Worm (Caenorhabditis elegans) whole organism, L3 larva: ENCODE data around the gene aip-1.

Experiments
- aly-2 ChIP-seq: fragments of 150-350 bp; optimal IDR thresholded peaks from 2 replicates; lab custom pipeline; 2014; ENCODE audit warnings: missing biosample characterization, missing genetic modification characterization
- elt-1 ChIP-seq: fragments of 150-350 bp; optimal IDR thresholded peaks from 2 replicates; lab custom pipeline; 2014; ENCODE audit warnings: missing biosample characterization, missing genetic modification characterization
- elt-3 ChIP-seq, 3 experiments: fragments of 150-350 bp in 1 of 3; sonication (generic microtip) in 2 of 3; optimal IDR thresholded peaks; 2 replicates in 2 of 3; 4 replicates in 1 of 3; lab custom pipeline; 2014 to 2017; ENCODE audit warnings: missing biosample characterization in 3 of 3, missing genetic modification characterization in 3 of 3
- lin-39 ChIP-seq: fragments of 150-350 bp; optimal IDR thresholded peaks from 2 replicates; lab custom pipeline; 2018; ENCODE audit warnings: missing biosample characterization, missing genetic modification reagents, missing genetic modification characterization
- nhr-237 ChIP-seq: fragments of 150-350 bp; optimal IDR thresholded peaks from 2 replicates; lab custom pipeline; 2014; ENCODE audit warnings: missing biosample characterization, missing genetic modification characterization
- nhr-43 ChIP-seq: sonication (generic microtip); optimal IDR thresholded peaks from 2 replicates; lab custom pipeline; 2016; ENCODE audit warnings: mild to moderate bottlenecking, missing genetic modification characterization, missing compliant biosample characterization; ENCODE audit not compliant: poor library complexity, severe bottlenecking
- nhr-76 ChIP-seq: fragments of 150-350 bp; sonication (generic microtip); optimal IDR thresholded peaks from 5 replicates; lab custom pipeline; 2014; ENCODE audit warnings: missing biosample characterization, missing genetic modification characterization
- pha-4 ChIP-seq: fragments of 150-350 bp; optimal IDR thresholded peaks from 2 replicates; lab custom pipeline; 2014; ENCODE audit warnings: missing biosample characterization, missing genetic modification reagents, missing genetic modification characterization
- pqm-1 ChIP-seq: fragments of 150-350 bp; optimal IDR thresholded peaks from 2 replicates; lab custom pipeline; 2017; ENCODE audit warnings: missing biosample characterization, missing genetic modification characterization, inconsistent platforms
- skn-1 ChIP-seq: fragments of 150-350 bp; optimal IDR thresholded peaks from 2 replicates; lab custom pipeline; 2014; ENCODE audit warnings: missing biosample characterization, missing genetic modification characterization
- snpc-4 ChIP-seq: fragments of 150-350 bp; optimal IDR thresholded peaks from 2 replicates; lab custom pipeline; 2014; ENCODE audit warnings: missing biosample characterization, missing genetic modification characterization
- tbx-2 ChIP-seq: sonication (generic microtip); optimal IDR thresholded peaks from 2 replicates; lab custom pipeline; 2016; ENCODE audit warnings: mild to moderate bottlenecking, missing genetic modification characterization, missing compliant biosample characterization

DNA sequence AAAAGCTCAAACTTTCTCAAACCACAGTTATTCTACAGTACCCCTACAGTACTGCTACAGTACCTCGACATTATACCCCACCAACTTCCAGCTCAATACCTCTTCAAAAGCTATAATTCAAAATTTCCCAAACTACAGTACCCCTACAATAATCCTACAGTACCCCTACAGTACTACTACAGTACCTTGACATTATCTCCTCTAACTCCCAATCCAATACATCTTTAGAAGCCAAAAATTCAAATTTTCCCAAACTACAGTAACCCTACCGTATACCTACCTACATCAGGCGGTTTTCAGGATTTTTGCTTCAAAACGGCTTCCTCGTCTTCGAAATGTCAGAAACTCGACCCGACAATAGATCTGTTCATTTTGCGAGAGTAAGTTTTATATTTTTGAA lies 45.4 kb downstream of the aip-1 start, which contains the start of gene F58D12.3:
- TF ChIP-seq snpc-4 (tag; lab: Kevin White, UChicago) (no peak), aly-2 (tag; lab: Kevin White, UChicago) (no peak), elt-1 (no peak), tbx-2 (no peak), nhr-76 (tag; lab: Kevin White, UChicago) (no peak), skn-1 (no peak), nhr-43 (no peak), elt-3 (tag; optimal IDR thresholded peaks at IDR 0.05; lab: Kevin White, UChicago) (no peak), lin-39 (tag; lab: Kevin White, UChicago) (no peak), pha-4 (no peak), nhr-237 (tag; lab: Kevin White, UChicago) (no peak), pqm-1 (tag; lab: Kevin White, UChicago) (no peak)
